Fruit fly (Drosophila melanogaster) whole organism, adult: ENCODE data around the gene Naa30A.

Experiments used
- CG14711 ChIP-seq: fragments of 200-800 bp; sonication (Bioruptor generic); optimal IDR thresholded peaks from 2 replicates; lab custom pipeline; 2018; ENCODE audit warnings: missing biosample characterization, mild to moderate bottlenecking, missing genetic modification characterization, moderate library complexity
- CG7045 ChIP-seq: fragments of 200-800 bp; sonication (Bioruptor generic); optimal IDR thresholded peaks from 2 replicates; lab custom pipeline; 2017; ENCODE audit warnings: missing biosample characterization, mild to moderate bottlenecking, missing genetic modification characterization
- Mnt ChIP-seq: fragments of 200-800 bp; sonication (Bioruptor generic); optimal IDR thresholded peaks from 2 replicates; lab custom pipeline; 2016; ENCODE audit warnings: missing biosample characterization, mild to moderate bottlenecking, missing genetic modification characterization
- kay ChIP-seq: fragments of 200-800 bp; sonication (Bioruptor generic); peaks from one replicate; lab custom pipeline; 2016; ENCODE audit warnings: missing biosample characterization, missing genetic modification characterization, borderline replicate concordance
- pad ChIP-seq: fragments of 200-800 bp; sonication (Bioruptor generic); optimal IDR thresholded peaks from 3 replicates; lab custom pipeline; 2017; ENCODE audit warnings: missing biosample characterization, missing genetic modification characterization, mild to moderate bottlenecking, moderate library complexity, missing genetic modification reagents
- toe ChIP-seq: fragments of 200-800 bp; sonication (Bioruptor generic); optimal IDR thresholded peaks from 2 replicates; lab custom pipeline; 2016; ENCODE audit warnings: missing biosample characterization, missing genetic modification characterization

- peak; percentile 94 for TF ChIP-seq Mnt
- TF ChIP-seq CG7045: no peak
- no peak for TF ChIP-seq kay (GFP tag; lab: Kevin White, UChicago)
- TF ChIP-seq pad: no peak
- TF ChIP-seq CG14711 (tag; lab: Kevin White, UChicago): no peak
- no peak for TF ChIP-seq toe (GFP tag; lab: Kevin White, UChicago)
Measured at dm6 chrX:1353322-1354212, 11.7 kb downstream of the Naa30A start, which contains the start of the genes CG12773 and CG11417.
